Worm (Caenorhabditis elegans) whole organism, L4/young adult: ENCODE measurements around the gene aqp-5.

ENCODE experiments used
- W03F9.2 ChIP-seq: fragments of 150-350 bp; optimal IDR thresholded peaks from 2 replicates; lab custom pipeline; 2014; ENCODE audit warnings: missing biosample characterization, missing genetic modification characterization
- dao-5 ChIP-seq: sonication (generic microtip); optimal IDR thresholded peaks from 2 replicates; lab custom pipeline; 2016; ENCODE audit warnings: missing genotype, missing genetic modification characterization, moderate library complexity, missing compliant biosample characterization
- him-1 ChIP-seq: sonication (generic microtip); optimal IDR thresholded peaks from 2 replicates; lab custom pipeline; 2016; ENCODE audit warnings: missing genotype, missing genetic modification reagents, missing genetic modification characterization, missing compliant biosample characterization

DNA sequence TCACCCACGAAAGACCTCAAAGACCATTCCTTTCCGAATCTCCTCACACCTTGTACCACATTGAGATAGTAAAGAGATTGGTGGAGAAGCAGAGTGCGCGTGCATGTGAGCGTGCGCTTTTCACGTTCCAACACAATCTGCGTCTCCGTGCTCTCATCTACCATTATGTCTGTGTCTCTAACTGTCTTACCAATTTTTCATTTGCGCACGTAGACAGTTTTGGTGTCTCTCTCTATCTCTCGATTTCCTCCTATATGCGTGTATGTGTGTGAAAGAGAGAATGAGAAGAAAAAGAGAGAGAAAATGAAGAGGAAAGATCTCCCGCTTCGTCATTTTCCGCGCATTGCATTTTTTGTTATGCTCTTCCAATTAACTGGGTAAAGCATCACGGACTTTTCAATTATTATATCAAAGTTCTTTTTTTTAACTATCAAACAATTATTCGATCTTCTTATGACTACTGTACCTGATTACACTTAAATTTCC, 24.9 kb upstream of the aqp-5 start:
- TF ChIP-seq dao-5 (no peak), him-1 (tag; lab: Kevin White, UChicago) (peak; percentile 85), W03F9.2 (tag; lab: Kevin White, UChicago) (peak; percentile 81)
